Worm (Caenorhabditis elegans): Measurements from ENCODE around the gene F59A6.2.

F59A6.2 gene

ce11 chrII:5018578-5018977 lies 4.1 kb downstream of the F59A6.2 start:
- TF ChIP-seq nhr-28 (tag; optimal IDR thresholded peaks at IDR 0.05) (no peak), nhr-2 (tag; optimal IDR thresholded peaks at IDR 0.05) (no peak), ces-1 (GFP tag; optimal IDR thresholded peaks at IDR 0.05) (no peak)

- TF ChIP-seq unc-120 (tag; optimal IDR thresholded peaks at IDR 0.05; ENCODE audit: poor library complexity, severe bottlenecking) (no peak), mls-2 (tag; optimal IDR thresholded peaks at IDR 0.05) (no peak), elt-3 (tag; optimal IDR thresholded peaks at IDR 0.05) (peak; percentile 17)
Measured at ce11 chrII:5019389-5020108, 5.0 kb downstream of the F59A6.2 start.

- no peak for TF ChIP-seq unc-39 (tag; optimal IDR thresholded peaks at IDR 0.05)
Measured at ce11 chrII:5020513-5021081, 6.1 kb downstream of the F59A6.2 start.

ce11 chrII:5021518-5021917 lies 7.0 kb downstream of the F59A6.2 start:
- TF ChIP-seq mep-1 (tag; optimal IDR thresholded peaks at IDR 0.05) (no peak), M03D4.4 (tag; optimal IDR thresholded peaks at IDR 0.05) (no peak), ceh-83 (GFP tag; optimal IDR thresholded peaks at IDR 0.05) (no peak), snpc-4 (tag; optimal IDR thresholded peaks at IDR 0.05) (no peak), nhr-76 (tag; optimal IDR thresholded peaks at IDR 0.05) (no peak), drap-1 (GFP tag; optimal IDR thresholded peaks at IDR 0.05) (no peak), hlh-1 (tag; optimal IDR thresholded peaks at IDR 0.05) (no peak), elt-3 (tag; optimal IDR thresholded peaks at IDR 0.05) (no peak), nhr-237 (tag; optimal IDR thresholded peaks at IDR 0.05) (no peak), lin-32 (GFP tag; optimal IDR thresholded peaks at IDR 0.05) (no peak), elt-1 (tag; optimal IDR thresholded peaks at IDR 0.05; ENCODE audit: borderline replicate concordance, insufficient read depth) (no peak), sptf-1 (tag; optimal IDR thresholded peaks at IDR 0.05) (no peak), pha-4 (tag; optimal IDR thresholded peaks at IDR 0.05) (no peak), nhr-2 (tag; optimal IDR thresholded peaks at IDR 0.05) (no peak), ztf-11 (tag; optimal IDR thresholded peaks at IDR 0.05) (no peak), tbx-8 (GFP tag; optimal IDR thresholded peaks at IDR 0.05) (no peak), mls-2 (tag; optimal IDR thresholded peaks at IDR 0.05) (no peak), mab-5 (tag; optimal IDR thresholded peaks at IDR 0.05) (no peak), zip-8 (tag; optimal IDR thresholded peaks at IDR 0.05) (no peak), ces-1 (GFP tag; optimal IDR thresholded peaks at IDR 0.05) (no peak)

ce11 chrII:5022381-5022855 lies 7.9 kb downstream of the F59A6.2 start, which contains the start of the genes nsy-1 and F59A6.13:
Gene nsy-1 (plus strand): TSS chrII:5022757.
Gene F59A6.13 (plus strand): TSS chrII:5022805.
- TF ChIP-seq elt-3 (tag; optimal IDR thresholded peaks at IDR 0.05) (no peak), elt-1 (tag; optimal IDR thresholded peaks at IDR 0.05; ENCODE audit: borderline replicate concordance, insufficient read depth) (no peak), lin-32 (GFP tag; optimal IDR thresholded peaks at IDR 0.05) (no peak), hlh-1 (tag; optimal IDR thresholded peaks at IDR 0.05) (no peak), unc-39 (tag; optimal IDR thresholded peaks at IDR 0.05) (no peak), mep-1 (tag; optimal IDR thresholded peaks at IDR 0.05) (no peak), sptf-1 (tag; optimal IDR thresholded peaks at IDR 0.05) (no peak), unc-62 (GFP tag; optimal IDR thresholded peaks at IDR 0.05) (no peak), ceh-39 (tag; optimal IDR thresholded peaks at IDR 0.05) (no peak), nhr-12 (tag; optimal IDR thresholded peaks at IDR 0.05) (no peak), blmp-1 (tag; optimal IDR thresholded peaks at IDR 0.05) (no peak), zip-8 (tag; optimal IDR thresholded peaks at IDR 0.05) (no peak), ceh-43 (GFP tag; optimal IDR thresholded peaks at IDR 0.05) (no peak), nhr-28 (tag; optimal IDR thresholded peaks at IDR 0.05) (no peak), lin-13 (tag; optimal IDR thresholded peaks at IDR 0.05) (no peak)

ce11 chrII:5027952-5028351 lies 13.5 kb downstream of the F59A6.2 start:
- TF ChIP-seq ham-2 (GFP tag; optimal IDR thresholded peaks at IDR 0.05) (no peak), nhr-12 (tag; optimal IDR thresholded peaks at IDR 0.05) (no peak), unc-39 (tag; optimal IDR thresholded peaks at IDR 0.05) (no peak), nhr-76 (tag; optimal IDR thresholded peaks at IDR 0.05) (no peak), elt-3 (tag; optimal IDR thresholded peaks at IDR 0.05) (no peak), lin-32 (GFP tag; optimal IDR thresholded peaks at IDR 0.05) (no peak), nhr-28 (tag; optimal IDR thresholded peaks at IDR 0.05) (no peak), sptf-1 (tag; optimal IDR thresholded peaks at IDR 0.05) (no peak), mab-5 (tag; optimal IDR thresholded peaks at IDR 0.05) (no peak), blmp-1 (tag; optimal IDR thresholded peaks at IDR 0.05) (no peak), ztf-11 (tag; optimal IDR thresholded peaks at IDR 0.05) (no peak), unc-62 (GFP tag; optimal IDR thresholded peaks at IDR 0.05) (no peak), drap-1 (GFP tag; optimal IDR thresholded peaks at IDR 0.05) (no peak), nhr-237 (tag; optimal IDR thresholded peaks at IDR 0.05) (no peak)
